Worm (Caenorhabditis elegans): Measurements from ENCODE around the gene C17F4.11.

C17F4.11 gene

ce11 chrII:3277686-3278085 lies 40.4 kb downstream of the C17F4.11 start, which contains the start of gene F02E11.4:
TSS of gene F02E11.4 (minus strand) at chrII:3277786.
- no peak for TF ChIP-seq tbx-2 (tag; optimal IDR thresholded peaks at IDR 0.05)
- no peak for TF ChIP-seq fax-1 (tag; optimal IDR thresholded peaks at IDR 0.05)
- TF ChIP-seq nhr-11 (tag; optimal IDR thresholded peaks at IDR 0.05): no peak

- TF ChIP-seq ahr-1 (tag; optimal IDR thresholded peaks at IDR 0.05) (no peak), F13H6.1 (tag; optimal IDR thresholded peaks at IDR 0.05) (no peak), lin-11 (tag; optimal IDR thresholded peaks at IDR 0.05) (no peak), zip-5 (tag; optimal IDR thresholded peaks at IDR 0.05) (no peak), elt-2 (tag; optimal IDR thresholded peaks at IDR 0.05) (no peak), fkh-10 (GFP tag; optimal IDR thresholded peaks at IDR 0.05) (no peak), pax-1 (tag; optimal IDR thresholded peaks at IDR 0.05) (no peak), T23F11.4 (GFP tag; optimal IDR thresholded peaks at IDR 0.05) (no peak), dmd-4 (tag; optimal IDR thresholded peaks at IDR 0.05; ENCODE audit: borderline replicate concordance) (no peak), pha-2 (tag; optimal IDR thresholded peaks at IDR 0.05) (no peak), ceh-24 (tag; optimal IDR thresholded peaks at IDR 0.05) (no peak), ceh-9 (tag; optimal IDR thresholded peaks at IDR 0.05) (no peak), ceh-14 (tag; optimal IDR thresholded peaks at IDR 0.05) (no peak), nfya-1 (tag; optimal IDR thresholded peaks at IDR 0.05) (no peak), sdc-2 (tag; optimal IDR thresholded peaks at IDR 0.05) (no peak)
Measured at ce11 chrII:3278634-3279033, 41.4 kb downstream of the C17F4.11 start, which contains the start of gene wht-4. TSS of gene wht-4 (plus strand) at chrII:3278934.

ce11 chrII:3282353-3282752 lies 45.1 kb downstream of the C17F4.11 start, which contains the start of gene nep-13:
TSS of gene nep-13 (plus strand) at chrII:3282653.
- TF ChIP-seq hlh-15 (tag; optimal IDR thresholded peaks at IDR 0.05) (no peak), npax-4 (tag; optimal IDR thresholded peaks at IDR 0.05) (no peak), ceh-30 (tag; optimal IDR thresholded peaks at IDR 0.05) (no peak), ceh-22 (tag; optimal IDR thresholded peaks at IDR 0.05) (no peak), K09A11.1 (tag; optimal IDR thresholded peaks at IDR 0.05; ENCODE audit: insufficient read depth) (no peak), lin-11 (tag; optimal IDR thresholded peaks at IDR 0.05) (no peak), che-1 (tag; optimal IDR thresholded peaks at IDR 0.05) (no peak), ceh-14 (tag; optimal IDR thresholded peaks at IDR 0.05) (no peak), ref-2 (tag; optimal IDR thresholded peaks at IDR 0.05) (no peak), ceh-6 (GFP tag; optimal IDR thresholded peaks at IDR 0.05) (no peak), sox-4 (tag; optimal IDR thresholded peaks at IDR 0.05) (no peak), elt-4 (tag; optimal IDR thresholded peaks at IDR 0.05) (no peak), zip-5 (tag; optimal IDR thresholded peaks at IDR 0.05) (no peak), unc-3 (GFP tag; conservative IDR thresholded peaks at IDR 0.05) (no peak), unc-3 (tag; optimal IDR thresholded peaks at IDR 0.05) (no peak), mec-3 (tag; optimal IDR thresholded peaks at IDR 0.05; ENCODE audit: borderline replicate concordance) (no peak), pat-9 (tag; optimal IDR thresholded peaks at IDR 0.05) (no peak), hlh-30 (tag; optimal IDR thresholded peaks at IDR 0.05; ENCODE audit: insufficient read depth) (no peak), nhr-11 (tag; optimal IDR thresholded peaks at IDR 0.05) (no peak)

ce11 chrII:3284558-3284957 lies 47.3 kb downstream of the C17F4.11 start, which contains the start of gene scl-15:
TSS of gene scl-15 (minus strand) at chrII:3284658.
- TF ChIP-seq unc-3 (GFP tag; conservative IDR thresholded peaks at IDR 0.05) (no peak), unc-3 (tag; optimal IDR thresholded peaks at IDR 0.05) (no peak), K02D7.2 (tag; optimal IDR thresholded peaks at IDR 0.05) (no peak), ref-2 (tag; optimal IDR thresholded peaks at IDR 0.05) (no peak), odd-2 (tag; optimal IDR thresholded peaks at IDR 0.05) (no peak), sox-4 (tag; optimal IDR thresholded peaks at IDR 0.05) (no peak), tbx-7 (tag; optimal IDR thresholded peaks at IDR 0.05) (no peak), F13H6.1 (tag; optimal IDR thresholded peaks at IDR 0.05) (no peak), unc-55 (GFP tag; optimal IDR thresholded peaks at IDR 0.05) (no peak), che-1 (tag; optimal IDR thresholded peaks at IDR 0.05) (no peak), fax-1 (tag; optimal IDR thresholded peaks at IDR 0.05) (no peak), npax-4 (tag; optimal IDR thresholded peaks at IDR 0.05) (no peak), ceh-9 (tag; optimal IDR thresholded peaks at IDR 0.05) (no peak), pag-3 (tag; optimal IDR thresholded peaks at IDR 0.05; ENCODE audit: borderline replicate concordance) (no peak)

Data from whole organism, late embryonic.